Fruit fly (Drosophila melanogaster) whole organism, embryonic: ENCODE results near the gene ebd1.

ENCODE experiments used
- CG17612 ChIP-seq: fragments of 200-800 bp; sonication (Bioruptor generic); IDR thresholded peaks from 2 replicates; pipeline ENCODE4 v1.3.6; 2022; ENCODE audit warnings: missing biosample characterization, missing genetic modification characterization
- Dfd ChIP-seq, 2 experiments: fragments of >200 bp; optimal IDR thresholded peaks; 2 replicates each; lab custom pipeline; 2017; ENCODE audit warnings: missing biosample characterization in 2 of 2, missing genetic modification characterization in 2 of 2
- Dref ChIP-seq: fragments of 200-800 bp; sonication (Bioruptor generic); IDR thresholded peaks from 2 replicates; pipeline ENCODE4 v1.3.6; 2022; ENCODE audit warnings: missing biosample characterization, missing genetic modification characterization
- E2f2 ChIP-seq: fragments of 200-800 bp; sonication (Bioruptor generic); IDR thresholded peaks from 2 replicates; pipeline ENCODE4 v1.3.6; 2022; ENCODE audit warnings: missing biosample characterization, missing genetic modification characterization
- Fer3 ChIP-seq: fragments of 200-800 bp; sonication (Bioruptor generic); optimal IDR thresholded peaks from 2 replicates; lab custom pipeline; 2018; ENCODE audit warnings: missing biosample characterization, mild to moderate bottlenecking, missing genetic modification characterization, moderate library complexity
- gro ChIP-seq: fragments of 200-800 bp; sonication (Bioruptor generic); optimal IDR thresholded peaks from 2 replicates; lab custom pipeline; 2016; ENCODE audit warnings: missing biosample characterization, missing genetic modification characterization
- pan ChIP-seq, 4 experiments: fragments of >200 bp in 3 of 4; fragments of 200-800 bp in 1 of 4; sonication (Bioruptor generic) in 1 of 4; optimal IDR thresholded peaks in 3 of 4; IDR thresholded peaks in 1 of 4; 2 replicates each; pipeline versions ENCODE4 v1.3.6 to Lab custom; 2017 to 2022; ENCODE audit warnings: missing biosample characterization in 2 of 4, missing genetic modification characterization in 2 of 4, mixed read lengths in 1 of 4

DNA sequence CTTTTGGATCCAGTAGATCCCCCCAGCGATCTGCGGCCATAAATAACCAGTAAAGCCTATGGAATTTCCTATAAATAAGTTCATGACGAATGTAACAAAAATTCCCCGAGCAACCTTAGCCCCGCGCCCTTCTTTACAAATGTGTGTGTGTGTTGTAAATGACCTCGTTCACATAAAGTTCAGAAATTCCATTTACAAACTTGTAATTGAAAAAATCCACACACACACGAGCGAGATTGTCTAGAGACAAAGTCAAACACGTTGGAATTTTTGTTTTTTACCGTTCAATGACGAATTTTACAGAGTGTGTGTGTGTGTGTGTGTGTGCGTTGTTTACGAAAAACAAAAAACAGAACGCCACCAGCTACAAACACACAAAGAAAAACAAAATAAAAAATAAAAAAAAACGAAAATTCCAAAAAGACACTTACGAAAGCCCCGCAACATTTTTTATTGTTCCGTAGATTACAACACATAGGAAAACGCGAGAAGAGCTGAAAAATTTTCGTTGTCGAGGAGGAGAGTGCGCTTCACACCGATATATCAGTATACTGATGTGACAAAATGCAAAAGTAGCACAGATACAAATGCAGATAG is 46.5 kb downstream of the ebd1 start:
- no peak for TF ChIP-seq Dref (GFP tag; lab: Robert Waterston, UW)
- no peak for TF ChIP-seq Dfd (GFP tag; optimal IDR thresholded peaks at IDR 0.05; lab: Kevin White, UChicago)
- no peak for TF ChIP-seq gro (GFP tag; lab: Kevin White, UChicago)
- TF ChIP-seq pan (optimal IDR thresholded peaks at IDR 0.05; lab: Kevin White, UChicago): no peak
- TF ChIP-seq pan (GFP tag; optimal IDR thresholded peaks at IDR 0.05 in 1 of 2, IDR thresholded peaks at IDR 0.05 in 1 of 2): no peak
- TF ChIP-seq Fer3: no peak
- TF ChIP-seq CG17612 (GFP tag; lab: Robert Waterston, UW): no peak
- TF ChIP-seq E2f2 (GFP tag; lab: Robert Waterston, UW): no peak
